Worm (Caenorhabditis elegans) whole organism, early embryonic: ENCODE results near the gene Y43F8B.20.

Experiments used
- B0310.2 ChIP-seq: sonication (generic microtip); optimal IDR thresholded peaks from 2 replicates; lab custom pipeline; 2016; ENCODE audit warnings: mild to moderate bottlenecking, missing genetic modification characterization, missing compliant biosample characterization
- aly-1 ChIP-seq: sonication (generic microtip); optimal IDR thresholded peaks from 2 replicates; lab custom pipeline; 2016; ENCODE audit warnings: missing genetic modification characterization, missing compliant biosample characterization
- ama-1 ChIP-seq: fragments of 150-350 bp; optimal IDR thresholded peaks from 2 replicates; lab custom pipeline; 2014
- ceh-13 ChIP-seq: fragments of 200-800 bp; sonication (Bioruptor generic); optimal IDR thresholded peaks from 2 replicates; lab custom pipeline; 2018; ENCODE audit warnings: mild to moderate bottlenecking, missing genetic modification characterization, missing compliant biosample characterization
- ceh-36 ChIP-seq: sonication (generic microtip); optimal IDR thresholded peaks from 2 replicates; lab custom pipeline; 2016; ENCODE audit warnings: missing genetic modification characterization, inconsistent platforms, missing compliant biosample characterization
- ets-7 ChIP-seq: sonication (generic microtip); optimal IDR thresholded peaks from 2 replicates; lab custom pipeline; 2016; ENCODE audit warnings: missing genotype, missing genetic modification characterization, missing compliant biosample characterization
- flt-1 ChIP-seq: fragments of 200-800 bp; sonication (Bioruptor generic); IDR thresholded peaks from 2 replicates; pipeline ENCODE4 v1.3.6; 2022; ENCODE audit warnings: missing genetic modification characterization, missing compliant biosample characterization
- hmbx-1 ChIP-seq: sonication (generic microtip); optimal IDR thresholded peaks from 2 replicates; lab custom pipeline; 2016; ENCODE audit warnings: mild to moderate bottlenecking, missing genetic modification characterization, missing compliant biosample characterization
- hmg-4 ChIP-seq: fragments of 200-800 bp; sonication (Bioruptor generic); optimal IDR thresholded peaks from 2 replicates; lab custom pipeline; 2018; ENCODE audit warnings: mild to moderate bottlenecking, missing genetic modification characterization, missing compliant biosample characterization
- hnd-1 ChIP-seq: sonication (generic microtip); optimal IDR thresholded peaks from 2 replicates; lab custom pipeline; 2016; ENCODE audit warnings: missing genetic modification characterization, missing compliant biosample characterization
- pes-1 ChIP-seq: fragments of 200-800 bp; sonication (Bioruptor generic); IDR thresholded peaks from 2 replicates; pipeline ENCODE4 v1.3.6; 2022; ENCODE audit warnings: missing genetic modification reagents, missing genetic modification characterization, missing compliant biosample characterization
- tbx-11 ChIP-seq: fragments of 200-800 bp; sonication (Bioruptor generic); IDR thresholded peaks from 2 replicates; pipeline ENCODE4 v1.3.6; 2022; ENCODE audit warnings: missing genetic modification characterization, missing compliant biosample characterization
- tbx-37 ChIP-seq: fragments of 200-800 bp; sonication (Bioruptor generic); conservative IDR thresholded peaks from 2 replicates; pipeline ENCODE4 v1.3.6; 2022; ENCODE audit warnings: missing genetic modification reagents, missing genetic modification characterization, missing compliant biosample characterization
- tra-4 ChIP-seq: sonication (generic microtip); optimal IDR thresholded peaks from 2 replicates; lab custom pipeline; 2017; ENCODE audit warnings: missing genetic modification characterization, missing compliant biosample characterization

- TF ChIP-seq ama-1 (lab: Kevin White, UChicago) = no peak
- TF ChIP-seq B0310.2 (tag; lab: Kevin White, UChicago) = no peak
- no peak for TF ChIP-seq tra-4 (tag; lab: Kevin White, UChicago)
- no peak for TF ChIP-seq hnd-1 (tag; lab: Kevin White, UChicago)
- no peak for TF ChIP-seq tbx-11 (GFP tag; lab: Robert Waterston, UW)
- no peak for TF ChIP-seq hmbx-1
- TF ChIP-seq flt-1 = no peak
- TF ChIP-seq aly-1 (tag; lab: Kevin White, UChicago) = no peak
- no peak for TF ChIP-seq hmg-4 (GFP tag; lab: Kevin White, UChicago)
- TF ChIP-seq ceh-13 (GFP tag; lab: Kevin White, UChicago) = no peak
- TF ChIP-seq tbx-37 (GFP tag; lab: Robert Waterston, UW) = no peak
- no peak for TF ChIP-seq ceh-36 (tag; lab: Kevin White, UChicago)
- no peak for TF ChIP-seq ets-7
- TF ChIP-seq pes-1 (GFP tag; lab: Robert Waterston, UW) = no peak
Measured at ce11 chrV:19526197-19526596, 23.4 kb downstream of the Y43F8B.20 start.
